Fruit fly (Drosophila melanogaster) whole organism, pupa: Measurements from ENCODE around the gene CG5687.

Experiments
- CG15710 ChIP-seq: fragments of 200-800 bp; sonication (Bioruptor generic); optimal IDR thresholded peaks from 2 replicates; lab custom pipeline; 2018; ENCODE audit warnings: missing biosample characterization, mild to moderate bottlenecking, missing genetic modification characterization, moderate library complexity
- CG8159 ChIP-seq: fragments of 200-800 bp; sonication (Bioruptor generic); optimal IDR thresholded peaks from 3 replicates; lab custom pipeline; 2018; ENCODE audit warnings: missing biosample characterization, mild to moderate bottlenecking, missing genetic modification characterization, moderate library complexity
- fd96Ca ChIP-seq: fragments of 200-800 bp; sonication (Bioruptor generic); IDR thresholded peaks from 3 replicates; pipeline ENCODE4 v1.3.6; 2022; ENCODE audit warnings: missing biosample characterization, missing genetic modification characterization

- TF ChIP-seq fd96Ca (GFP tag; lab: Robert Waterston, UW) (no peak), CG15710 (tag; lab: Kevin White, UChicago) (no peak), CG8159 (tag; lab: Kevin White, UChicago) (no peak)
Measured at dm6 chr3L:1939983-1940504, 1.1 kb upstream of the CG5687 start.
